Worm (Caenorhabditis elegans): ENCODE measurements around the gene dpy-27.

DNA sequence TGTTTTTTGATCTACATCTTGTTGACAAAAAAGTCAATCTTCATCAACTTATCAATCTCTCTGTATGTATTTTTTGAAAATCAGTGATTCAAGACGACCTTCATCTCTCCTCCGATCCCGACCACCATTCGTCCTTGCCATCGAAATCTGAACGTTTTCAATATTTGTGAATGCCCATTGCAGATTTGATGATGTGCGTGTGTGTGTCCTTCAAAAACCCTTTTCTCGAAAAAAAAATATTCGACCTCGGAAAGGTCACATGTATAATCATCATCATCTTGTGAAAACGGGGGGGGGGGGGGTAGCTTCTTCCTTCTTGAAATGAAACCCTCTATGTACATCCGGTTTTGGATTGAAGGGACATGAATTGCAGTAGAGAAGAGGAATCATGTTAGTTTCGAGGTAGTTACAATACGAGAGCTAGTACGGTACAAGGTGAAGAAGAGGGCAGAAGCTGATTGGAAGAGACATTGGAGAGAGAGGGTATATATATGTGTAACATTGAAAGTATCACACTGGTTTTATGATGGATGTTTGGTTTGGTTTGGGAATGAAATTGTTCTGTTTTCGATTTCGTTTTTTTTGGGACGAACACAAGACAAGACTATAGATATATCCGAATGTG, 7.0 kb downstream of the dpy-27 start:
- TF ChIP-seq nhr-237 (tag; optimal IDR thresholded peaks at IDR 0.05) = no peak
- TF ChIP-seq hlh-1 (tag; optimal IDR thresholded peaks at IDR 0.05) = no peak
- TF ChIP-seq unc-39 (tag; optimal IDR thresholded peaks at IDR 0.05) = no peak
- TF ChIP-seq ztf-11 (tag; optimal IDR thresholded peaks at IDR 0.05) = no peak
- no peak for TF ChIP-seq nhr-76 (tag; optimal IDR thresholded peaks at IDR 0.05)
- no peak for TF ChIP-seq unc-62 (GFP tag; optimal IDR thresholded peaks at IDR 0.05)
- TF ChIP-seq elt-3 (tag; optimal IDR thresholded peaks at IDR 0.05) = no peak
- TF ChIP-seq ceh-39 (tag; optimal IDR thresholded peaks at IDR 0.05) = no peak
- TF ChIP-seq ces-1 (GFP tag; optimal IDR thresholded peaks at IDR 0.05) = no peak
- TF ChIP-seq nhr-2 (tag; optimal IDR thresholded peaks at IDR 0.05) = no peak
- TF ChIP-seq blmp-1 (tag; optimal IDR thresholded peaks at IDR 0.05) = no peak

Data from whole organism, mixed stage, embryonic.